Fruit fly (Drosophila melanogaster) whole organism, prepupa: ENCODE measurements around the gene Snap24.

Experiments
- Blimp-1 ChIP-seq: fragments of 200-800 bp; sonication (Bioruptor generic); optimal IDR thresholded peaks from 3 replicates; lab custom pipeline; 2017; ENCODE audit warnings: missing biosample characterization, missing genetic modification characterization, mild to moderate bottlenecking, moderate library complexity, missing genetic modification reagents
- CG10669 ChIP-seq: fragments of 200-800 bp; sonication (Bioruptor generic); optimal IDR thresholded peaks from 3 replicates; lab custom pipeline; 2018; ENCODE audit warnings: missing biosample characterization, mild to moderate bottlenecking, missing genetic modification characterization, moderate library complexity
- CG11294 ChIP-seq: fragments of 200-800 bp; sonication (Bioruptor generic); IDR thresholded peaks from 2 replicates; pipeline ENCODE4 v1.3.6; 2022; ENCODE audit warnings: missing biosample characterization, missing genetic modification characterization
- CG11762 ChIP-seq: fragments of 200-800 bp; sonication (Bioruptor generic); optimal IDR thresholded peaks from 3 replicates; lab custom pipeline; 2016; ENCODE audit warnings: missing biosample characterization, missing genetic modification characterization; ENCODE audit not compliant: insufficient read depth
- CG11902 ChIP-seq: fragments of 200-800 bp; sonication (Bioruptor generic); optimal IDR thresholded peaks from 3 replicates; lab custom pipeline; 2016; ENCODE audit warnings: missing biosample characterization, missing genetic modification characterization
- CG1621 ChIP-seq: fragments of 200-800 bp; sonication (Bioruptor generic); optimal IDR thresholded peaks from 3 replicates; lab custom pipeline; 2018; ENCODE audit warnings: missing biosample characterization, mild to moderate bottlenecking, missing genetic modification characterization
- CG16779 ChIP-seq: fragments of 200-800 bp; sonication (Bioruptor generic); optimal IDR thresholded peaks from 3 replicates; lab custom pipeline; 2017; ENCODE audit warnings: missing biosample characterization, mild to moderate bottlenecking, missing genetic modification characterization
- CG3032 ChIP-seq: fragments of 200-800 bp; optimal IDR thresholded peaks from 2 replicates; lab custom pipeline; 2019; ENCODE audit warnings: missing biosample characterization, mild to moderate bottlenecking, missing genetic modification characterization, moderate library complexity
- CG32006 ChIP-seq: fragments of 200-800 bp; sonication (Bioruptor generic); optimal IDR thresholded peaks from 3 replicates; lab custom pipeline; 2017; ENCODE audit warnings: missing biosample characterization, mild to moderate bottlenecking, missing genetic modification characterization
- CG34406 ChIP-seq: fragments of 200-800 bp; sonication (Bioruptor generic); optimal IDR thresholded peaks from 3 replicates; lab custom pipeline; 2016; ENCODE audit warnings: missing biosample characterization, missing genetic modification characterization
- CG3919 ChIP-seq: fragments of 200-800 bp; sonication (Bioruptor generic); optimal IDR thresholded peaks from 3 replicates; lab custom pipeline; 2016; ENCODE audit warnings: missing biosample characterization, missing genetic modification characterization
- CG4318 ChIP-seq: fragments of 200-800 bp; sonication (Bioruptor generic); optimal IDR thresholded peaks from 3 replicates; lab custom pipeline; 2017; ENCODE audit warnings: missing biosample characterization, mild to moderate bottlenecking, missing genetic modification characterization
- CG6163 ChIP-seq: fragments of 200-800 bp; sonication (Bioruptor generic); IDR thresholded peaks from 3 replicates; pipeline ENCODE4 v1.3.6; 2022; ENCODE audit warnings: missing biosample characterization, missing genetic modification characterization
- CG6276 ChIP-seq: fragments of 200-800 bp; sonication (Bioruptor generic); optimal IDR thresholded peaks from 2 replicates; lab custom pipeline; 2017; ENCODE audit warnings: missing biosample characterization, mild to moderate bottlenecking, missing genetic modification characterization
- CG6792 ChIP-seq: fragments of 200-800 bp; sonication (Bioruptor generic); optimal IDR thresholded peaks from 3 replicates; lab custom pipeline; 2016; ENCODE audit warnings: missing biosample characterization, missing genetic modification characterization
- CG6808 ChIP-seq: fragments of 200-800 bp; sonication (Bioruptor generic); optimal IDR thresholded peaks from 3 replicates; lab custom pipeline; 2017; ENCODE audit warnings: missing biosample characterization, missing genetic modification characterization, mild to moderate bottlenecking, moderate library complexity, missing genetic modification reagents
- CG6854 ChIP-seq: fragments of 200-800 bp; sonication (Bioruptor generic); optimal IDR thresholded peaks from 2 replicates; lab custom pipeline; 2017; ENCODE audit warnings: missing biosample characterization, mild to moderate bottlenecking, missing genetic modification characterization
- CG7368 ChIP-seq: fragments of 200-800 bp; sonication (Bioruptor generic); optimal IDR thresholded peaks from 3 replicates; lab custom pipeline; 2016; ENCODE audit warnings: missing biosample characterization, missing genetic modification characterization
- CG8119 ChIP-seq: fragments of 200-800 bp; sonication (Bioruptor generic); IDR thresholded peaks from 3 replicates; pipeline ENCODE4 v1.3.6; 2022; ENCODE audit warnings: missing biosample characterization, missing genetic modification characterization
- CG8632 ChIP-seq: fragments of 200-800 bp; sonication (Bioruptor generic); optimal IDR thresholded peaks from 3 replicates; lab custom pipeline; 2016; ENCODE audit warnings: missing biosample characterization, missing genetic modification characterization
- Eip75B ChIP-seq: fragments of 200-800 bp; sonication (Bioruptor generic); optimal IDR thresholded peaks from 3 replicates; lab custom pipeline; 2016; ENCODE audit warnings: missing biosample characterization, missing genetic modification characterization
- Eip78C ChIP-seq: fragments of 200-800 bp; sonication (Bioruptor generic); peaks from one replicate; lab custom pipeline; 2016; ENCODE audit warnings: missing biosample characterization, missing genetic modification characterization
- Ets21C ChIP-seq: fragments of 200-800 bp; sonication (Bioruptor generic); optimal IDR thresholded peaks from 3 replicates; lab custom pipeline; 2016; ENCODE audit warnings: missing biosample characterization, missing genetic modification characterization
- Ets96B ChIP-seq: fragments of 200-800 bp; optimal IDR thresholded peaks from 2 replicates; lab custom pipeline; 2019; ENCODE audit warnings: missing biosample characterization, mild to moderate bottlenecking, missing genetic modification characterization, moderate library complexity
- Hr38 ChIP-seq: sonication (Bioruptor generic); optimal IDR thresholded peaks from 2 replicates; lab custom pipeline; 2016; ENCODE audit warnings: missing biosample characterization, missing genetic modification characterization
- Hr39 ChIP-seq: fragments of 200-800 bp; sonication (Bioruptor generic); optimal IDR thresholded peaks from 2 replicates; lab custom pipeline; 2016; ENCODE audit warnings: missing biosample characterization, missing genetic modification characterization
- Lpt ChIP-seq: fragments of 200-800 bp; sonication (Bioruptor generic); optimal IDR thresholded peaks from 3 replicates; lab custom pipeline; 2016; ENCODE audit warnings: missing biosample characterization, missing genetic modification characterization
- Met ChIP-seq: fragments of 200-800 bp; sonication (Bioruptor generic); optimal IDR thresholded peaks from 3 replicates; lab custom pipeline; 2016; ENCODE audit warnings: missing biosample characterization, missing genetic modification characterization
- OdsH ChIP-seq: fragments of 200-800 bp; sonication (Bioruptor generic); optimal IDR thresholded peaks from 3 replicates; lab custom pipeline; 2016; ENCODE audit warnings: missing biosample characterization, missing genetic modification characterization
- Smox ChIP-seq: fragments of 200-800 bp; sonication (Bioruptor generic); optimal IDR thresholded peaks from 3 replicates; lab custom pipeline; 2016; ENCODE audit warnings: missing biosample characterization, missing genetic modification characterization
- Sox14 ChIP-seq: fragments of 200-800 bp; sonication (Bioruptor generic); optimal IDR thresholded peaks from 3 replicates; lab custom pipeline; 2016; ENCODE audit warnings: missing biosample characterization, missing genetic modification characterization
- Sox15 ChIP-seq: fragments of 200-800 bp; sonication (Bioruptor generic); optimal IDR thresholded peaks from 3 replicates; lab custom pipeline; 2016; ENCODE audit warnings: missing biosample characterization, missing genetic modification characterization
- achi ChIP-seq: fragments of 200-800 bp; sonication (Bioruptor generic); optimal IDR thresholded peaks from 3 replicates; lab custom pipeline; 2016; ENCODE audit warnings: missing biosample characterization, missing genetic modification characterization
- cyc ChIP-seq: fragments of 200-800 bp; sonication (Bioruptor generic); optimal IDR thresholded peaks from 3 replicates; lab custom pipeline; 2016; ENCODE audit warnings: missing biosample characterization, missing genetic modification characterization
- dac ChIP-seq: fragments of 200-800 bp; sonication (Bioruptor generic); optimal IDR thresholded peaks from 2 replicates; lab custom pipeline; 2017; ENCODE audit warnings: missing biosample characterization, mild to moderate bottlenecking, missing genetic modification characterization
- dsx ChIP-seq: fragments of 200-800 bp; optimal IDR thresholded peaks from 3 replicates; lab custom pipeline; 2019; ENCODE audit warnings: missing biosample characterization, mild to moderate bottlenecking, missing genetic modification characterization, moderate library complexity; ENCODE audit not compliant: poor library complexity, severe bottlenecking
- eg ChIP-seq: fragments of 200-800 bp; sonication (Bioruptor generic); IDR thresholded peaks from 3 replicates; pipeline ENCODE4 v1.3.6; 2022; ENCODE audit warnings: missing biosample characterization, missing genetic modification characterization
- esn ChIP-seq: fragments of 200-800 bp; sonication (Bioruptor generic); optimal IDR thresholded peaks from 2 replicates; lab custom pipeline; 2016; ENCODE audit warnings: missing biosample characterization, mild to moderate bottlenecking, missing genetic modification characterization, moderate library complexity
- fd59A ChIP-seq: fragments of 200-800 bp; sonication (Bioruptor generic); optimal IDR thresholded peaks from 2 replicates; lab custom pipeline; 2017; ENCODE audit warnings: missing biosample characterization, mild to moderate bottlenecking, missing genetic modification characterization, missing genetic modification reagents
- fkh ChIP-seq: fragments of 200-800 bp; sonication (Bioruptor generic); optimal IDR thresholded peaks from 3 replicates; lab custom pipeline; 2017; ENCODE audit warnings: missing biosample characterization, mild to moderate bottlenecking, missing genetic modification characterization, moderate library complexity
- salr ChIP-seq, 2 experiments: fragments of 200-800 bp; sonication (Bioruptor generic); optimal IDR thresholded peaks; 3 replicates each; lab custom pipeline; 2016 to 2018; ENCODE audit warnings: missing biosample characterization in 2 of 2, missing genetic modification characterization in 2 of 2, mild to moderate bottlenecking in 1 of 2
- spab ChIP-seq: fragments of 200-800 bp; sonication (Bioruptor generic); optimal IDR thresholded peaks from 2 replicates; lab custom pipeline; 2017; ENCODE audit warnings: missing biosample characterization, mild to moderate bottlenecking, missing genetic modification characterization, missing genetic modification reagents
- ss ChIP-seq, 2 experiments: fragments of 200-800 bp; sonication (Bioruptor generic); optimal IDR thresholded peaks; 2 replicates in 1 of 2; 3 replicates in 1 of 2; lab custom pipeline; 2017 to 2018; ENCODE audit warnings: mild to moderate bottlenecking in 2 of 2, missing biosample characterization in 2 of 2, missing genetic modification characterization in 2 of 2, moderate library complexity in 1 of 2
- svp ChIP-seq: fragments of 200-800 bp; sonication (Bioruptor generic); peaks from one replicate; lab custom pipeline; 2016; ENCODE audit warnings: missing biosample characterization, missing genetic modification characterization
- topi ChIP-seq: fragments of 200-800 bp; sonication (Bioruptor generic); optimal IDR thresholded peaks from 3 replicates; lab custom pipeline; 2016; ENCODE audit warnings: missing biosample characterization, missing genetic modification characterization
- vri ChIP-seq: fragments of 200-800 bp; sonication (Bioruptor generic); optimal IDR thresholded peaks from 3 replicates; lab custom pipeline; 2016; ENCODE audit warnings: missing biosample characterization, mild to moderate bottlenecking, missing genetic modification characterization

Snap24 gene

DNA sequence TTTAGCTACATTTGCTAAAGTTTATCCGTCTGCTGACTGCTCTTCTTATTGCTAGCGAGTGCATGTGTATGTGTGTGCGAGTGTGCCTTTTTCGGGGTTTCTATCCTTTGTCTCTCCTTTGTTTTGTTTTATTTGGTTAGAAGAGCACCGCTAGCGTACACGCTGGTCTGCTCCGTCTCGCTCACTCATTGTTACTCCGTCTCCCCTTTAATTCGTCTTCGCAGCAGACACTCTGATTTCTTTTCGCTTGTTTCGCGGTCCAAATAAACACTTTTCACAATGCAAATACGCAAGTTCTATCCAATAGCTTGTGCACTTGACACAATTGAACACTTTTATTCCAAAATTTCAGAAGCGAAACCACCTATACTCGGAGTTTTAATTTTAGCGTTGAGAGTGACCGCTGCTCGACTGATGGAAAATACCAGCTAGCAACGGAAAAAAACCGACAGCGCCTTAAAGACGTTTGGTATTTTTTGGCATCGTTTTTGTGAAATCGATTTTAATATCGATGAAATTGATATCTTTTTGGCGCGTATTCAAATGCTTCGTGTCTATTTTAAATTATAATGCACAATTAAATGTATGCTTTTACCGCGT, 46.1 kb upstream of the Snap24 start, which contains the start of gene FBXO11 (continued):
- no peak for TF ChIP-seq CG11294 (GFP tag; lab: Robert Waterston, UW)
- peak; percentile 67 for TF ChIP-seq Lpt
- TF ChIP-seq CG4318 (GFP tag; lab: Kevin White, UChicago) = no peak
- peak; percentile 84 for TF ChIP-seq Eip78C (GFP tag; lab: Kevin White, UChicago)
- TF ChIP-seq CG6854 = peak; percentile 73
- no peak for TF ChIP-seq CG11762 (GFP tag; lab: Kevin White, UChicago)
- peak; percentile 33 for TF ChIP-seq Blimp-1 (GFP tag; lab: Kevin White, UChicago)
- TF ChIP-seq dsx (GFP tag; lab: Kevin White, UChicago) = no peak
- TF ChIP-seq achi (GFP tag; lab: Kevin White, UChicago) = no peak
- peak; percentile 7 for TF ChIP-seq CG6792 (GFP tag; lab: Kevin White, UChicago)
- no peak for TF ChIP-seq vri (GFP tag; lab: Kevin White, UChicago)

DNA sequence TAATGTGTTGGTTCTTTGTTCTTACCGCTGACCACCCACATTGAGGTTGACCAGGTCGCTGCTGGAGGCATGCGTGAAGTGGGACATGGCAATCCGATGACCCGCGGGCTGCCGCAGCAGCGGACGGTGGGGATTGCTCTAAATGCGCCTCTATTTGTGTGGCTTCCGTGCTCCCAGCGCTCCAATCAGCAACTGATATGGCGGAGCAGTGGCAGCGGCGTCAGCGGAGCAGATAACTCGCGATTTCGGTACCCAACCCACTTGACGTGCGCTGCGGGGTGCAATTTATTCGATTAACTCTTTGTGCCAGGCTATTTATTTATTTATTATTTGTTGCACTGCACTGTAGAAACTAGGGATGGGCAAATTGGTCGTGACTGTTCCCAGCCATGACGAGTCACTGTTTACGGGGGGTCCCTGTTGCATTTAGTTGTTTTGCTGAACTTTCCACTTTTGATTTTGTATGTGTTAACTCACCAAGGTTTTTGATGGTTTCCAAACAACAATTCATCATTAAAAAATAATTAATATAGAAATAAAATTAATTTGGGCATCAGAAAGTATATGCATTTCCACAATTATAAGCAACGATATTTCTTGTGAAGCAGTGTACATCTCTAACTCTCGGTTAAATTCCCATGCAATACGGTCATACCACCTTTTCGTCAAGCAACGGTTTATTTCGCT, 37.8 kb upstream of the Snap24 start, which contains the start of the genes CG9467 and CG8526:
Gene CG9467, minus strand, starts transcription at position 383 of the 687 bp plus-strand sequence.
Gene CG8526, plus strand, starts transcription at position 637 of the 687 bp plus-strand sequence.
- peak; percentile 51 for TF ChIP-seq Sox14 (GFP tag; lab: Kevin White, UChicago)
- no peak for TF ChIP-seq CG7368
- TF ChIP-seq CG6276 = no peak
- TF ChIP-seq Lpt = no peak
- TF ChIP-seq CG11294 (GFP tag; lab: Robert Waterston, UW) = no peak; the same call in 1 of the 2 replicates
- no peak for TF ChIP-seq CG8119 (GFP tag; lab: Robert Waterston, UW)
- no peak for TF ChIP-seq ss (GFP tag; optimal IDR thresholded peaks at IDR 0.05; lab: Kevin White, UChicago)
- no peak for TF ChIP-seq CG16779
- TF ChIP-seq Ets21C (GFP tag; lab: Kevin White, UChicago) = no peak
- no peak for TF ChIP-seq vri (GFP tag; lab: Kevin White, UChicago)
- 0 out of 3 replicates have a peak, but pooled peaks have one; percentile 34 for TF ChIP-seq CG6163 (GFP tag; lab: Robert Waterston, UW)
- TF ChIP-seq Eip78C (GFP tag; lab: Kevin White, UChicago) = peak; percentile 83
- TF ChIP-seq fkh = peak; percentile 85
- TF ChIP-seq CG6854 = peak; percentile 31
- TF ChIP-seq CG34406 (GFP tag; lab: Kevin White, UChicago) = peak; percentile 60
- TF ChIP-seq svp (GFP tag; lab: Kevin White, UChicago) = peak; percentile 97
- TF ChIP-seq topi = no peak
- TF ChIP-seq dac (GFP tag; lab: Kevin White, UChicago) = peak; percentile 26
- TF ChIP-seq spab (GFP tag; lab: Kevin White, UChicago) = no peak
- TF ChIP-seq CG1621 (tag; lab: Kevin White, UChicago) = no peak
- no peak for TF ChIP-seq Smox (GFP tag; lab: Kevin White, UChicago)
- peak; percentile 58 for TF ChIP-seq Sox15 (GFP tag; lab: Kevin White, UChicago)
- peak; percentile 61 for TF ChIP-seq cyc (GFP tag; lab: Kevin White, UChicago)
- no peak for TF ChIP-seq CG3919 (GFP tag; lab: Kevin White, UChicago)
- no peak for TF ChIP-seq OdsH (GFP tag; lab: Kevin White, UChicago)
- TF ChIP-seq Met = no peak
- TF ChIP-seq CG11762 (GFP tag; lab: Kevin White, UChicago) = no peak
- TF ChIP-seq CG6792 (GFP tag; lab: Kevin White, UChicago) = peak; percentile 42
- TF ChIP-seq CG6808 (GFP tag; lab: Kevin White, UChicago) = no peak
- TF ChIP-seq CG11902 = peak; percentile 49
- TF ChIP-seq CG10669 (GFP tag; lab: Kevin White, UChicago) = no peak
- TF ChIP-seq CG32006 (GFP tag; lab: Kevin White, UChicago) = no peak
- TF ChIP-seq CG3032 (tag; lab: Kevin White, UChicago) = peak; percentile 64
- peak; percentile 29 for TF ChIP-seq Blimp-1 (GFP tag; lab: Kevin White, UChicago)
- no peak for TF ChIP-seq CG8632 (GFP tag; lab: Kevin White, UChicago)
- TF ChIP-seq esn = peak; percentile 69
- no peak for TF ChIP-seq salr (GFP tag; optimal IDR thresholded peaks at IDR 0.05; lab: Kevin White, UChicago)
- no peak for TF ChIP-seq Hr38
- TF ChIP-seq Ets96B = peak; percentile 50
- TF ChIP-seq Eip75B (GFP tag; lab: Kevin White, UChicago) = no peak
- peak; percentile 52 for TF ChIP-seq Hr39
- TF ChIP-seq fd59A (GFP tag; lab: Kevin White, UChicago) = no peak
- peak; percentile 47; the same call in 1 of the 3 replicates for TF ChIP-seq eg (GFP tag; lab: Robert Waterston, UW)
